Fruit fly (Drosophila melanogaster) whole organism, wandering third instar larva: ENCODE data around the gene CG13362.
A peak's percentile ranks its signal among the peaks of the same experiment; 100 is the strongest.

Source experiments
- Abd-B ChIP-seq: fragments of >200 bp; optimal IDR thresholded peaks from 2 replicates; lab custom pipeline; 2017; ENCODE audit warnings: missing biosample characterization, missing genetic modification characterization
- CG32264 ChIP-seq: fragments of 200-800 bp; sonication (Bioruptor generic); optimal IDR thresholded peaks from 2 replicates; lab custom pipeline; 2016; ENCODE audit warnings: missing biosample characterization, missing genetic modification characterization
- CG9705 ChIP-seq: fragments of 200-800 bp; sonication (Bioruptor generic); optimal IDR thresholded peaks from 2 replicates; lab custom pipeline; 2018; ENCODE audit warnings: missing biosample characterization, mild to moderate bottlenecking, missing genetic modification characterization
- CrebA ChIP-seq: fragments of 200-800 bp; sonication (Bioruptor generic); optimal IDR thresholded peaks from 2 replicates; lab custom pipeline; 2016; ENCODE audit warnings: missing biosample characterization, mild to moderate bottlenecking, missing genetic modification characterization, borderline replicate concordance
- Dfd ChIP-seq: fragments of >200 bp; optimal IDR thresholded peaks from 2 replicates; lab custom pipeline; 2017; ENCODE audit warnings: missing biosample characterization, missing genetic modification characterization
- Dif ChIP-seq: fragments of 200-275, 200-300 bp; sonication (Bioruptor generic); optimal IDR thresholded peaks from 2 replicates; lab custom pipeline; 2018; ENCODE audit warnings: missing biosample characterization, missing genetic modification characterization; ENCODE audit not compliant: partially characterized antibody
- GATAd ChIP-seq: sonication (Bioruptor generic); optimal IDR thresholded peaks from 2 replicates; lab custom pipeline; 2016; ENCODE audit warnings: missing biosample characterization, missing genetic modification characterization
- HLH106 ChIP-seq: fragments of 200-800 bp; optimal IDR thresholded peaks from 3 replicates; lab custom pipeline; 2019; ENCODE audit warnings: missing biosample characterization, mild to moderate bottlenecking, missing genetic modification characterization, moderate library complexity
- Hnf4 ChIP-seq: fragments of 200-800 bp; sonication (Bioruptor generic); optimal IDR thresholded peaks from 2 replicates; lab custom pipeline; 2016; ENCODE audit warnings: missing biosample characterization, mild to moderate bottlenecking, missing genetic modification characterization
- Hr78 ChIP-seq: fragments of >200 bp; optimal IDR thresholded peaks from 2 replicates; lab custom pipeline; 2017; ENCODE audit warnings: missing biosample characterization, missing genetic modification characterization
- Hr83 ChIP-seq: fragments of 200-300 bp; sonication (Bioruptor generic); optimal IDR thresholded peaks from 2 replicates; lab custom pipeline; 2016; ENCODE audit warnings: missing biosample characterization, mild to moderate bottlenecking, missing genetic modification characterization, moderate library complexity; ENCODE audit not compliant: poor library complexity, severe bottlenecking
- Jra ChIP-seq: sonication (Bioruptor generic); optimal IDR thresholded peaks from 2 replicates; lab custom pipeline; 2016; ENCODE audit warnings: missing biosample characterization, missing genetic modification characterization
- Mio ChIP-seq: sonication (Bioruptor generic); optimal IDR thresholded peaks from 2 replicates; lab custom pipeline; 2016; ENCODE audit warnings: missing biosample characterization, missing genetic modification characterization
- Myc ChIP-seq: fragments of >200 bp; optimal IDR thresholded peaks from 2 replicates; lab custom pipeline; 2017
- N ChIP-seq: fragments of >200 bp; optimal IDR thresholded peaks from 2 replicates; lab custom pipeline; 2018; ENCODE audit warnings: missing biosample characterization, missing external identifiers, missing genetic modification characterization
- OdsH ChIP-seq: fragments of 200-800 bp; sonication (Bioruptor generic); optimal IDR thresholded peaks from 2 replicates; lab custom pipeline; 2016; ENCODE audit warnings: missing biosample characterization, mild to moderate bottlenecking, missing genetic modification characterization
- Rel ChIP-seq, 2 experiments: fragments of 200-800 bp; sonication (Bioruptor generic) in 1 of 2; optimal IDR thresholded peaks; 2 replicates in 1 of 2; 3 replicates in 1 of 2; lab custom pipeline; 2016 to 2019; ENCODE audit warnings: mild to moderate bottlenecking in 2 of 2, missing biosample characterization in 2 of 2, missing genetic modification characterization in 2 of 2, moderate library complexity in 1 of 2
- Sp1 ChIP-seq: fragments of 200-800 bp; sonication (Bioruptor generic); optimal IDR thresholded peaks from 3 replicates; lab custom pipeline; 2019; ENCODE audit warnings: missing biosample characterization, mild to moderate bottlenecking, missing genetic modification characterization, moderate library complexity
- Vsx2 ChIP-seq: fragments of 200-300, 225-300 bp; sonication (Bioruptor generic); optimal IDR thresholded peaks from 2 replicates; lab custom pipeline; 2018; ENCODE audit warnings: missing biosample characterization, missing genetic modification characterization; ENCODE audit not compliant: partially characterized antibody
- br ChIP-seq: fragments of 200-800 bp; sonication (Bioruptor generic); optimal IDR thresholded peaks from 2 replicates; lab custom pipeline; 2016; ENCODE audit warnings: missing biosample characterization, missing genetic modification characterization
- brk ChIP-seq: fragments of 200-800 bp; sonication (Bioruptor generic); optimal IDR thresholded peaks from 2 replicates; lab custom pipeline; 2016; ENCODE audit warnings: missing biosample characterization, mild to moderate bottlenecking, missing genetic modification characterization
- dl ChIP-seq, 2 experiments: fragments of 175-275, 200-275 bp in 1 of 2; fragments of 200-275 bp in 1 of 2; sonication (Bioruptor generic); optimal IDR thresholded peaks; lab custom pipeline; 2018; ENCODE audit warnings: mild to moderate bottlenecking in 2 of 2, missing biosample characterization in 2 of 2, missing genetic modification characterization in 2 of 2, moderate library complexity in 2 of 2; ENCODE audit not compliant: partially characterized antibody in 2 of 2, insufficient read depth in 1 of 2
- dmrt93B ChIP-seq: fragments of 200-800 bp; sonication (Bioruptor generic); optimal IDR thresholded peaks from 2 replicates; lab custom pipeline; 2018; ENCODE audit warnings: missing biosample characterization, mild to moderate bottlenecking, missing genetic modification characterization
- dsf ChIP-seq: sonication (Bioruptor generic); optimal IDR thresholded peaks from 2 replicates; lab custom pipeline; 2016; ENCODE audit warnings: missing biosample characterization, missing genetic modification characterization, borderline replicate concordance
- ey ChIP-seq: fragments of 200-800 bp; sonication (Bioruptor generic); optimal IDR thresholded peaks from 2 replicates; lab custom pipeline; 2016; ENCODE audit warnings: missing biosample characterization, missing genetic modification characterization
- foxo ChIP-seq, 2 experiments: fragments of 200-800 bp; sonication (Bioruptor generic); optimal IDR thresholded peaks; 2 replicates in 1 of 2; 3 replicates in 1 of 2; lab custom pipeline; 2016 to 2017; ENCODE audit warnings: missing biosample characterization in 2 of 2, missing genetic modification characterization in 2 of 2
- fru ChIP-seq: fragments of 200-800 bp; sonication (Bioruptor generic); optimal IDR thresholded peaks from 3 replicates; lab custom pipeline; 2016; ENCODE audit warnings: missing biosample characterization, mild to moderate bottlenecking, missing genetic modification characterization
- h ChIP-seq: fragments of 200-800 bp; sonication (Bioruptor generic); optimal IDR thresholded peaks from 3 replicates; lab custom pipeline; 2016; ENCODE audit warnings: missing biosample characterization, mild to moderate bottlenecking, missing genetic modification characterization
- jim ChIP-seq: fragments of 175-275, 200-325 bp; sonication (Bioruptor generic); optimal IDR thresholded peaks from 2 replicates; lab custom pipeline; 2016; ENCODE audit warnings: missing biosample characterization, mild to moderate bottlenecking, missing genetic modification characterization
- lola ChIP-seq: fragments of >200 bp; optimal IDR thresholded peaks from 2 replicates; lab custom pipeline; 2017; ENCODE audit warnings: missing biosample characterization, missing genetic modification characterization
- pan ChIP-seq: fragments of >200 bp; optimal IDR thresholded peaks from 2 replicates; lab custom pipeline; 2017
- psq ChIP-seq: fragments of 200-800 bp; sonication (Bioruptor generic); optimal IDR thresholded peaks from 3 replicates; lab custom pipeline; 2017; ENCODE audit warnings: missing biosample characterization, mild to moderate bottlenecking, missing genetic modification characterization, moderate library complexity
- rgr ChIP-seq: fragments of 200-800 bp; sonication (Bioruptor generic); optimal IDR thresholded peaks from 3 replicates; lab custom pipeline; 2016; ENCODE audit warnings: missing biosample characterization, mild to moderate bottlenecking, missing genetic modification characterization
- sage ChIP-seq: fragments of 200-800 bp; sonication (Bioruptor generic); optimal IDR thresholded peaks from 2 replicates; lab custom pipeline; 2016; ENCODE audit warnings: missing biosample characterization, mild to moderate bottlenecking, missing genetic modification characterization
- sv ChIP-seq: fragments of 200-800 bp; sonication (Bioruptor generic); optimal IDR thresholded peaks from 3 replicates; lab custom pipeline; 2016; ENCODE audit warnings: missing biosample characterization, missing genetic modification characterization
- tai ChIP-seq: sonication (Bioruptor generic); optimal IDR thresholded peaks from 2 replicates; lab custom pipeline; 2016; ENCODE audit warnings: missing biosample characterization, missing genetic modification characterization
- usp ChIP-seq: fragments of >200 bp; optimal IDR thresholded peaks from 2 replicates; lab custom pipeline; 2017; ENCODE audit warnings: missing biosample characterization, missing genetic modification characterization
- woc ChIP-seq: sonication (Bioruptor generic); optimal IDR thresholded peaks from 2 replicates; lab custom pipeline; 2016; ENCODE audit warnings: missing biosample characterization, mild to moderate bottlenecking, missing genetic modification characterization

The CG13362 gene

DNA sequence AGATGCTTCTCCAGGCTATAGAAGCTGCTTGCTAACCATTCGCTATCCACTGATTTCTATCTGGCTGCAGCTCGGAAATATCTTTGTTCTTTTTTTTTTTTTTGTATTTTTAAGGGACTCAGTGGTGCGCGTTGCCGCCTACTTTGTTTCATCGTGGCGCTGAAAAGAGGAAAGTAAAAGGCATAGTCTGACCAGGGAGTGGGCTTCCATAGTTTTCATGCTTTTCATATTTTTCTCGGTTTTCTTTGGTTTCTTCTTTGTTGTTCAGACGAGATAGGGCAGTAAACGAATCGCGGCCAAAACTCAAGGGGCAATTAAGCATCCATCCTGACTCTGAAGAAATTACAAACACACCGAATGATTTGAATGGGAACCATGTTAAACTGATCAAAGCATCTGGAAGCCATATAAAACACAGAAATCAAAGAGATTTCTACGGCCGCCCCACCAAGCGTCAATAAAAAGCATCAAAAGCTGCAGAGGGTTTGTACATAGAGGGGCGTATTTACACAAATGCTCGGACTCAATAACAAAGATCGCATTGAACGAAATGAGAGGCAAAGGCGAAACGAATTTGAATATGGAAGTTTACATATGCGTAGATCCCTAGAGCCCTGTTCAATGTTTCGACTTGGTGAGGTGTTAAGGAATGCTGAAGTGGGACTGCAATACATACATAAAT, 21.3 kb upstream of the CG13362 start:
- no peak for TF ChIP-seq dl (GFP tag; optimal IDR thresholded peaks at IDR 0.05; lab: Kevin White, UChicago; ENCODE audit: insufficient read depth in 1 of 2, partially characterized antibody in 2 of 2)
- no peak for TF ChIP-seq rgr (GFP tag; lab: Kevin White, UChicago)
- TF ChIP-seq Rel (GFP tag; optimal IDR thresholded peaks at IDR 0.05; lab: Kevin White, UChicago): no peak
- no peak for TF ChIP-seq Rel (tag; optimal IDR thresholded peaks at IDR 0.05; lab: Kevin White, UChicago)
- TF ChIP-seq sv: no peak
- TF ChIP-seq Myc (lab: Kevin White, UChicago): no peak
- TF ChIP-seq CG32264 (GFP tag; lab: Kevin White, UChicago): no peak
- no peak for TF ChIP-seq Dif (GFP tag; lab: Kevin White, UChicago)
- no peak for TF ChIP-seq tai (GFP tag; lab: Kevin White, UChicago)
- TF ChIP-seq Abd-B (GFP tag; lab: Kevin White, UChicago): no peak
- TF ChIP-seq sage (GFP tag; lab: Kevin White, UChicago): no peak

DNA sequence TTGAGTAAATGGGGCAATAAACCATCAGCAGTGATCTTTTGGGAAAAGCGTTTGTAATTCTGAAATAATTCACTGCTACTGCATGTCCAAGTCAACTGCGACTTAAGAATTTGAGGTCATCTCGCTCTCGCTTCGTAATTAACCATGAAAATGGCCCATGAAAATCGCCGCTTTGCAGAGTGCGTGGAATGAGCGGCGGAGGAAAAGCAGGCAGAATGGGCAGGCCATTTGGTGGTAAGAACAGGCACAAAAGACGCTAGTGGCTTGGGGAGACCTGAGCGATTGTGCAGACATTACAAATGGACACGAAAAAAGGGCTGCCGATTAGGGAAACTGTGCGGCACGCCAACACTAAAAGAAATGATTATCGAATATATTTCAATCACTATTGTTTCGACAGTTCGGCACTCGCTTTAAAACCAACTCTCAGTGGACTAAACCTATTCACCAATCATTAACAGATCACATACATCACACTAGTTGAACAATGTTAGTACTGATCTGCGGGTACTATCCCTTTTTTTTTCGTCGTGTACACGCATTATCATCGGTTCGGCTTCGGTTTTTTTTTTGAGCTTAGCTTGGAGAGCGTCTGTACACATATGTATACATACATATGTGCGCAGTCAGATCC, 20.4 kb upstream of the CG13362 start:
- TF ChIP-seq Hnf4 (GFP tag; lab: Kevin White, UChicago) (no peak), fru (peak; percentile 34), psq (GFP tag; lab: Kevin White, UChicago) (no peak)
- TF ChIP-seq, all 38 proteins: peak for 1

DNA sequence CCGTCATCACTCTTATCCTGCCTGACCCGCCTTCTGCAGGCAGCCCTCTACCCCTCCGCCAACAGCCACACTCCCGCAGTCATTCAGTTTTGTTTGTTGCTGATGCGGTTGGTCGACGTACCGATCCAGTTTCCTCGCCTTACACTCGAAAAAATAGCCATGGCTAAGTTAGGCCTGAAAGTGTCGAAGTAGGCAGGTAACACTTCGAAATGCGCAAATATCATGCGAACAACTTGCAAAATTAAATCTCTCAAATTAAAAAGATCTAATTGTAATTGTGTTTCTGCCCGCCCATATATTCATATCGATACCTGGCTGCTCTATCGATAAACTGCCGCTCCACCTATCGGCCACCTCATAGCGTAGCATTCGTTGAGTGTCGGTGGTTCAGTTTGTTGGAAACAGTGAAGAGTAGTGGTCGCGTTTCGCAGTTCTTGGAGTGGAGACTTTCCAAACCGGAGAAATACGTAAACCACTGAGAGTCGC, 18.6 kb upstream of the CG13362 start, which contains the start of gene fz3:
TSS of gene fz3 (plus strand) at position 307 of the 486 bp plus-strand sequence.
- no peak for TF ChIP-seq Hr78
- peak; percentile 42 for TF ChIP-seq Dif (GFP tag; lab: Kevin White, UChicago)
- peak; percentile 67 for TF ChIP-seq Jra (GFP tag; lab: Kevin White, UChicago)
- TF ChIP-seq brk (GFP tag; lab: Kevin White, UChicago): no peak
- peak; percentile 64 for TF ChIP-seq OdsH (GFP tag; lab: Kevin White, UChicago)
- TF ChIP-seq Sp1 (GFP tag; lab: Kevin White, UChicago): peak; percentile 75
- no peak for TF ChIP-seq usp (GFP tag; lab: Kevin White, UChicago)
- TF ChIP-seq N (GFP tag; lab: Kevin White, UChicago): no peak
- no peak for TF ChIP-seq dsf (GFP tag; lab: Kevin White, UChicago)
- no peak for TF ChIP-seq Abd-B (GFP tag; lab: Kevin White, UChicago)
- peak; percentile 58 for TF ChIP-seq CG32264 (GFP tag; lab: Kevin White, UChicago)
- peak; percentile 77 for TF ChIP-seq br (GFP tag; lab: Kevin White, UChicago)
- no peak for TF ChIP-seq sv
- peak in 1 of 2 experiments; percentile 78 for TF ChIP-seq foxo (GFP tag; optimal IDR thresholded peaks at IDR 0.05; lab: Kevin White, UChicago)
- TF ChIP-seq dl (GFP tag; optimal IDR thresholded peaks at IDR 0.05; lab: Kevin White, UChicago; ENCODE audit: insufficient read depth in 1 of 2, partially characterized antibody in 2 of 2): no peak
- no peak for TF ChIP-seq tai (GFP tag; lab: Kevin White, UChicago)
- peak; percentile 78 for TF ChIP-seq rgr (GFP tag; lab: Kevin White, UChicago)
- no peak for TF ChIP-seq GATAd (GFP tag; lab: Kevin White, UChicago)
- no peak for TF ChIP-seq CrebA (GFP tag; lab: Kevin White, UChicago)
- peak; percentile 32 for TF ChIP-seq dmrt93B (GFP tag; lab: Kevin White, UChicago)
- no peak for TF ChIP-seq jim (GFP tag; lab: Kevin White, UChicago)
- peak; percentile 88 for TF ChIP-seq fru
- no peak for TF ChIP-seq Dfd
- peak; percentile 34 for TF ChIP-seq CG9705 (GFP tag; lab: Kevin White, UChicago)
- TF ChIP-seq ey (GFP tag; lab: Kevin White, UChicago): peak; percentile 74
- TF ChIP-seq Hnf4 (GFP tag; lab: Kevin White, UChicago): peak; percentile 71
- TF ChIP-seq Mio (GFP tag; lab: Kevin White, UChicago): no peak
- TF ChIP-seq Myc (lab: Kevin White, UChicago): no peak
- TF ChIP-seq pan (lab: Kevin White, UChicago): no peak
- no peak for TF ChIP-seq Rel (GFP tag; optimal IDR thresholded peaks at IDR 0.05; lab: Kevin White, UChicago)
- TF ChIP-seq Rel (tag; optimal IDR thresholded peaks at IDR 0.05; lab: Kevin White, UChicago): peak; percentile 37
- peak; percentile 73 for TF ChIP-seq Hr83
- TF ChIP-seq Vsx2: no peak
- peak; percentile 77 for TF ChIP-seq psq (GFP tag; lab: Kevin White, UChicago)
- peak; percentile 82 for TF ChIP-seq h (GFP tag; lab: Kevin White, UChicago)
- TF ChIP-seq lola (GFP tag; lab: Kevin White, UChicago): no peak
- TF ChIP-seq sage (GFP tag; lab: Kevin White, UChicago): no peak
- peak; percentile 63 for TF ChIP-seq woc (GFP tag; lab: Kevin White, UChicago)
- peak; percentile 76 for TF ChIP-seq HLH106 (tag; lab: Kevin White, UChicago)
